Fruit fly (Drosophila melanogaster): ENCODE data around the gene Rift.

dm6 chr3R:31761529-31762009 is 48.4 kb downstream of the Rift start, which contains the start of gene Smvt:
- no peak for TF ChIP-seq h (optimal IDR thresholded peaks at IDR 0.05)
- no peak for TF ChIP-seq insv (optimal IDR thresholded peaks at IDR 0.05)
- TF ChIP-seq psq (optimal IDR thresholded peaks at IDR 0.05), result no peak
- no peak for TF ChIP-seq ttk (optimal IDR thresholded peaks at IDR 0.05)

All from Kc167 (cell line).